Fruit fly (Drosophila melanogaster) whole organism, pupa: Measurements from ENCODE around the gene Abl.

Source experiments
- CG10348 ChIP-seq: fragments of 200-800 bp; sonication (Bioruptor generic); IDR thresholded peaks from 2 replicates; pipeline ENCODE4 v1.3.6; 2022; ENCODE audit warnings: missing biosample characterization, missing genetic modification characterization
- CG12605 ChIP-seq: fragments of 200-800 bp; sonication (Bioruptor generic); IDR thresholded peaks from 2 replicates; pipeline ENCODE4 v1.3.6; 2022; ENCODE audit warnings: missing biosample characterization, missing genetic modification characterization
- CG13204 ChIP-seq: fragments of 200-800 bp; sonication (Bioruptor generic); optimal IDR thresholded peaks from 2 replicates; lab custom pipeline; 2018; ENCODE audit warnings: missing biosample characterization, mild to moderate bottlenecking, missing genetic modification characterization, moderate library complexity
- CG14655 ChIP-seq: fragments of 200-800 bp; sonication (Bioruptor generic); optimal IDR thresholded peaks from 3 replicates; lab custom pipeline; 2017; ENCODE audit warnings: mild to moderate bottlenecking, missing biosample characterization, missing genetic modification reagents, missing genetic modification characterization
- CG15710 ChIP-seq: fragments of 200-800 bp; sonication (Bioruptor generic); optimal IDR thresholded peaks from 2 replicates; lab custom pipeline; 2018; ENCODE audit warnings: missing biosample characterization, mild to moderate bottlenecking, missing genetic modification characterization, moderate library complexity
- CG17806 ChIP-seq: fragments of 200-800 bp; sonication (Bioruptor generic); optimal IDR thresholded peaks from 2 replicates; lab custom pipeline; 2018; ENCODE audit warnings: missing biosample characterization, mild to moderate bottlenecking, missing genetic modification characterization, moderate library complexity
- CG32121 ChIP-seq: fragments of 200-800 bp; sonication (Bioruptor generic); IDR thresholded peaks from 2 replicates; pipeline ENCODE4 v1.3.6; 2022; ENCODE audit warnings: missing biosample characterization, missing genetic modification characterization
- CG34367 ChIP-seq: fragments of 200-800 bp; sonication (Bioruptor generic); optimal IDR thresholded peaks from 2 replicates; lab custom pipeline; 2018; ENCODE audit warnings: missing biosample characterization, mild to moderate bottlenecking, missing genetic modification characterization
- CG4496 ChIP-seq: fragments of 200-800 bp; sonication (Bioruptor generic); IDR thresholded peaks from 3 replicates; pipeline ENCODE4 v1.3.6; 2022; ENCODE audit warnings: missing biosample characterization, missing genetic modification characterization
- CG8159 ChIP-seq: fragments of 200-800 bp; sonication (Bioruptor generic); optimal IDR thresholded peaks from 3 replicates; lab custom pipeline; 2018; ENCODE audit warnings: missing biosample characterization, mild to moderate bottlenecking, missing genetic modification characterization, moderate library complexity
- CG8301 ChIP-seq: fragments of 200-800 bp; sonication (Bioruptor generic); optimal IDR thresholded peaks from 2 replicates; lab custom pipeline; 2018; ENCODE audit warnings: missing biosample characterization, mild to moderate bottlenecking, missing genetic modification characterization
- CG9948 ChIP-seq: fragments of 200-800 bp; sonication (Bioruptor generic); optimal IDR thresholded peaks from 2 replicates; lab custom pipeline; 2018; ENCODE audit warnings: missing biosample characterization, mild to moderate bottlenecking, missing genetic modification characterization, moderate library complexity
- D1 ChIP-seq: fragments of 200-800 bp; sonication (Bioruptor generic); optimal IDR thresholded peaks from 2 replicates; lab custom pipeline; 2018; ENCODE audit warnings: missing biosample characterization, mild to moderate bottlenecking, missing genetic modification characterization, moderate library complexity
- EcR ChIP-seq: fragments of 200-800 bp; sonication (Bioruptor generic); optimal IDR thresholded peaks from 3 replicates; lab custom pipeline; 2019; ENCODE audit warnings: missing biosample characterization, missing genetic modification characterization, mild to moderate bottlenecking, moderate library complexity, missing genetic modification reagents
- Ets98B ChIP-seq: fragments of 200-800 bp; sonication (Bioruptor generic); IDR thresholded peaks from 2 replicates; pipeline ENCODE4 v1.3.6; 2022; ENCODE audit warnings: missing biosample characterization, missing genetic modification characterization
- Pif1A ChIP-seq: fragments of 200-800 bp; sonication (Bioruptor generic); optimal IDR thresholded peaks from 3 replicates; lab custom pipeline; 2016; ENCODE audit warnings: missing biosample characterization, missing genetic modification characterization
- Pif1B ChIP-seq: fragments of 200-800 bp; sonication (Bioruptor generic); optimal IDR thresholded peaks from 3 replicates; lab custom pipeline; 2016; ENCODE audit warnings: missing biosample characterization, missing genetic modification characterization
- Snoo ChIP-seq: fragments of 200-800 bp; sonication (Bioruptor generic); optimal IDR thresholded peaks from 3 replicates; lab custom pipeline; 2017; ENCODE audit warnings: missing biosample characterization, mild to moderate bottlenecking, missing genetic modification characterization, inconsistent platforms
- fd96Ca ChIP-seq: fragments of 200-800 bp; sonication (Bioruptor generic); IDR thresholded peaks from 3 replicates; pipeline ENCODE4 v1.3.6; 2022; ENCODE audit warnings: missing biosample characterization, missing genetic modification characterization
- gl ChIP-seq: fragments of 200-800 bp; sonication (Bioruptor generic); optimal IDR thresholded peaks from 2 replicates; lab custom pipeline; 2018; ENCODE audit warnings: missing biosample characterization, mild to moderate bottlenecking, missing genetic modification characterization
- rn ChIP-seq: fragments of 200-800 bp; sonication (Bioruptor generic); IDR thresholded peaks from 2 replicates; pipeline ENCODE4 v1.3.6; 2022; ENCODE audit warnings: missing biosample characterization, missing genetic modification characterization

Abl gene

DNA sequence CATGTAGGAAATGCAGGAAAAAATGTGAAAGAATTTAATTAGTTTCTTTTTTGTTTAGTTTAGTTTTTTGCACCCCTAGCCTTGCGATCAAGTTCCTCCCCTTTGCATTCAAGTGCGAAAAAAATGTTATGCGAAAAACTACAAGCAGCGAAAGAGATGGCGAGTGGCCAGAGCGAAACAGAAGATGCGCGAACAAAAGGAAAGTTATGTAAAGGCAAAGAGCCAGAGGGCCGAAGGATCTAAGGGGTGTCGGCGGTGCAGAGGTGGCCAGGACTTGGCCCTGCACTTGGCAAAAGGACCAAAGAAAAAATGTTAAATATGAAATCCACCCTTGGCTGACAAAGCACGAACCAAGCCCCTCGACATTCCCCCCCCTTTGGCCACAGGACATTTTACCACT, 13.6 kb downstream of the Abl start:
- TF ChIP-seq CG9948 (tag; lab: Kevin White, UChicago) (no peak), Snoo (tag; lab: Kevin White, UChicago) (no peak), CG13204 (no peak), rn (GFP tag; lab: Robert Waterston, UW) (no peak), D1 (tag; lab: Kevin White, UChicago) (no peak), CG8301 (tag; lab: Kevin White, UChicago) (no peak)

- TF ChIP-seq CG32121 (GFP tag; lab: Robert Waterston, UW) (no peak), CG4496 (GFP tag; lab: Robert Waterston, UW) (0 out of 3 replicates have a peak, but pooled peaks have one; percentile 47), CG8301 (tag; lab: Kevin White, UChicago) (peak; percentile 35), D1 (tag; lab: Kevin White, UChicago) (no peak), CG14655 (GFP tag; lab: Kevin White, UChicago) (no peak), EcR (GFP tag; lab: Kevin White, UChicago) (peak; percentile 19)
These were observed 15.7 kb downstream of the Abl start for dm6 chr3L:16631844-16632537.

DNA sequence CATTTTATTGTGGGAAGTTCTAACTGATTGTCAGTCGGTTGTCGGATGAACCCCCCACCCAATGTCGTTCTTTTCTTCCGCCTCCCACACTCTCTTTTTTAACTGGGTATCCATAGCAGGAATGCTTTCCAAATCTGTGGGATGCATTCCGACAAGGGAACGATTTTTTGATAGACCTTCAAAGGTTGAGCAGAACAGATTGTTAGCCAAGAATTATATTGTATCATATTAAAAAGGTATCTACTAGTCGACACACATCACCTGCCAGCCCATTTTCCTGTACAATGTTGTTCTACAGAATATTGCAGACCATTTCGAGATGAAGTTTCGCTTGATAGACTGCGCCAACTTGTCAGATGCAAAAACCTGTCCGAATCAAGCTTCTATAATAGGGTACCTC, 17.9 kb downstream of the Abl start:
- TF ChIP-seq CG8159 (tag; lab: Kevin White, UChicago) = no peak
- no peak for TF ChIP-seq Pif1B
- TF ChIP-seq EcR (GFP tag; lab: Kevin White, UChicago) = no peak
- TF ChIP-seq CG14655 (GFP tag; lab: Kevin White, UChicago) = no peak
- TF ChIP-seq fd96Ca (GFP tag; lab: Robert Waterston, UW) = no peak
- TF ChIP-seq CG4496 (GFP tag; lab: Robert Waterston, UW) = no peak
- no peak for TF ChIP-seq rn (GFP tag; lab: Robert Waterston, UW)
- TF ChIP-seq CG15710 = no peak
- no peak for TF ChIP-seq CG8301 (tag; lab: Kevin White, UChicago)
- no peak for TF ChIP-seq CG13204
- no peak for TF ChIP-seq Ets98B (GFP tag; lab: Robert Waterston, UW)
- TF ChIP-seq Snoo (tag; lab: Kevin White, UChicago) = no peak
- TF ChIP-seq CG10348 = no peak
- no peak for TF ChIP-seq CG9948 (tag; lab: Kevin White, UChicago)
- no peak for TF ChIP-seq CG12605 (GFP tag; lab: Robert Waterston, UW)
- TF ChIP-seq gl = no peak
- TF ChIP-seq Pif1A = no peak
- no peak for TF ChIP-seq CG34367
- no peak for TF ChIP-seq CG17806 (tag; lab: Kevin White, UChicago)
- TF ChIP-seq, all 21 proteins: peak for 0

DNA sequence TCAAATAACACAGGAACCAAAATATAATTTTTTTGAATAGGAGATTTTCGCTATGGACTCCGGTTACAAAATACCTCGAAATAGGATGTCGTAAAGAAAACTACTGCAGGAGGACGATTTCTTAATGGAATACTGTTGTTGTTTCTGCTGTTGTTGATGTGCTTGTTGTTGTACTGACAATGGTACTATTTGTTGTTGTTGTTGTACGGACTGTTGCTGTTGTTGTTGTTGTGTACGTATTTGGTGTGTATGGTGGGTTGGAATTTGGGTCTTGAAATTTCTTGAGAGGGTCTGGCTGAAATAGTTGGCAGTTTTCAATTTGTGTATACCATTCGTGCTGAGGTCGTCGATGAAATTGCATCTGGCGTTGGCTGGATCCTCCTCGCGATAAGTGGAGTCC, 21.5 kb downstream of the Abl start:
- TF ChIP-seq Snoo (tag; lab: Kevin White, UChicago) = no peak
- TF ChIP-seq D1 (tag; lab: Kevin White, UChicago) = no peak
- TF ChIP-seq CG8301 (tag; lab: Kevin White, UChicago) = no peak
- no peak for TF ChIP-seq CG10348
- no peak for TF ChIP-seq CG13204
- no peak for TF ChIP-seq EcR (GFP tag; lab: Kevin White, UChicago)

DNA sequence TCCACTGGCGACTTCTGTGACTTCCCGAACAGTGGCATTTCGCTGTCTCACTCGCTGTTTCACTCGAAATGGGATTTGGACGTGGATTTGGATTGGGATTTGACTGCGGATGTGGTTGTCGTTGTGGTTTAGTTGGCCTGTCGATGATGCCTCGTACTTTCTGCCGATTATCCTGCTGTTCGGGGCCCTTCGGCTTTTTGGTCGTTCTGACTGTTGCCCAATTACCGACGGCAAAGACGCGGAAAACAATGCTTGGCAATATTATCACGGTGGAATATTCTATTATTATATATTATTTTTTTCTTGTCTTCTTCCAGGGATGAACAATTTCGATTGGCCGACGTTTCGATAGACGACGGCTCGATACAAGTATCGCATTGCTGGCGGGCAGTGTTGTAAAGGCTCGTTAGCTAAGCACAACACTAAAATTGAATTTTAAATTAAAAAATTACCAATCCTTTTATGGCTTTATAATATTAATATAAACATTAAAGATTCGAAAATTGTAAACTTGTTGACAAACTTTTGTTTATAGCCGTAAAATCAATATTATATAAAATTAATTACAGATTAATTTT, 32.5 kb downstream of the Abl start, which contains the start of gene Mo25:
Mo25 (minus strand) TSS at position 341 of the 578 bp plus-strand sequence.
- TF ChIP-seq Ets98B (GFP tag; lab: Robert Waterston, UW) (peak; percentile 30; the same call in 1 of the 2 replicates), CG14655 (GFP tag; lab: Kevin White, UChicago) (no peak), fd96Ca (GFP tag; lab: Robert Waterston, UW) (peak; percentile 30; the same call in 1 of the 3 replicates), Pif1B (peak; percentile 44), CG32121 (GFP tag; lab: Robert Waterston, UW) (0 out of 2 replicates have a peak, but pooled peaks have one; percentile 13), CG13204 (no peak), CG9948 (tag; lab: Kevin White, UChicago) (no peak), Snoo (tag; lab: Kevin White, UChicago) (peak; percentile 31), CG12605 (GFP tag; lab: Robert Waterston, UW) (no peak), D1 (tag; lab: Kevin White, UChicago) (no peak), CG15710 (peak; percentile 48)

DNA sequence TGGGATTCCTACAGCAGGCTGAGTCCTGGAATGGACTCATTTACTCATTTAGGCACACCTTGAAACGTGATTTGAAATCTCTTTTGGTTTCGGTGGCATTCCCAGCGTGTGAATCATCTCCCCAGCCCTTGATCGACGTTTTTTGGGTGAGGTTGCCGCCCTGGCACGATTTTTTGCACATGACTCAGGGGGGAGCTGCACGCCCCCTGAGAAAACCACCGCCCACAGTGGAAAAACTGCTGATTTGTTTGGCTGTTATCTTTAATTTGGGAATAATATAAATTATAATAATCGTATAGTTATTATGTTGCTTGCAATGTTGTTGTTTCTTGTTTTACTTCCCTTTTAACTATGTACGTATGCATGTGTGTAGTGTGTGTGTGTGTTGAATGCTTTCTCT, 34.7 kb downstream of the Abl start:
- TF ChIP-seq CG4496 (GFP tag; lab: Robert Waterston, UW) (no peak), EcR (GFP tag; lab: Kevin White, UChicago) (peak; percentile 75), fd96Ca (GFP tag; lab: Robert Waterston, UW) (peak; percentile 21; the same call in 1 of the 3 replicates)

dm6 chr3L:16612152-16612551, 35.5 kb downstream of the Abl start, which contains the start of gene CG4101:
TSS of gene CG4101 (plus strand) at chr3L:16612486.
- TF ChIP-seq gl = peak; percentile 45
- peak; percentile 80 for TF ChIP-seq CG4496 (GFP tag; lab: Robert Waterston, UW)
- TF ChIP-seq CG12605 (GFP tag; lab: Robert Waterston, UW) = no peak
- peak; percentile 69 for TF ChIP-seq CG8159 (tag; lab: Kevin White, UChicago)
- peak; percentile 59 for TF ChIP-seq CG34367
- peak; percentile 79 for TF ChIP-seq Ets98B (GFP tag; lab: Robert Waterston, UW)
- TF ChIP-seq fd96Ca (GFP tag; lab: Robert Waterston, UW) = peak; percentile 74
- TF ChIP-seq CG17806 (tag; lab: Kevin White, UChicago) = peak; percentile 69
- TF ChIP-seq D1 (tag; lab: Kevin White, UChicago) = no peak
- no peak for TF ChIP-seq EcR (GFP tag; lab: Kevin White, UChicago)
- TF ChIP-seq CG9948 (tag; lab: Kevin White, UChicago) = peak; percentile 50
- peak; percentile 71 for TF ChIP-seq Pif1A
- no peak for TF ChIP-seq CG13204
- TF ChIP-seq CG32121 (GFP tag; lab: Robert Waterston, UW) = peak; percentile 76; the same call in 1 of the 2 replicates
- TF ChIP-seq CG14655 (GFP tag; lab: Kevin White, UChicago) = peak; percentile 64
- TF ChIP-seq rn (GFP tag; lab: Robert Waterston, UW) = no peak; the same call in none of the 2 replicates
- TF ChIP-seq CG10348 = 0 out of 2 replicates have a peak, but pooled peaks have one; percentile 52
- TF ChIP-seq Pif1B = peak; percentile 56
- TF ChIP-seq CG8301 (tag; lab: Kevin White, UChicago) = peak; percentile 60
- TF ChIP-seq Snoo (tag; lab: Kevin White, UChicago) = peak; percentile 70
- peak; percentile 79 for TF ChIP-seq CG15710
- TF ChIP-seq, all 21 proteins: peak for 16
